Worm (Caenorhabditis elegans): ENCODE results near the gene T05A7.12.

The T05A7.12 gene

ce11 chrII:4661278-4661677 is 1.8 kb downstream of the T05A7.12 start, which contains the start of gene T05A7.13:
Gene T05A7.13, minus strand, starts transcription at chrII:4661378.
- TF ChIP-seq tra-1 (GFP tag; IDR thresholded peaks at IDR 0.05), result no peak
- no peak for TF ChIP-seq zip-11 (GFP tag; IDR thresholded peaks at IDR 0.05)
- no peak for TF ChIP-seq lsy-2 (tag; optimal IDR thresholded peaks at IDR 0.05)
- TF ChIP-seq ztf-7 (tag; optimal IDR thresholded peaks at IDR 0.05), result no peak
- no peak for TF ChIP-seq nhr-25 (tag; optimal IDR thresholded peaks at IDR 0.05; ENCODE audit: borderline replicate concordance, insufficient read depth)
- TF ChIP-seq ztf-11 (tag; optimal IDR thresholded peaks at IDR 0.05), result no peak
- no peak for TF ChIP-seq pha-4 (GFP tag; IDR thresholded peaks at IDR 0.05)
- no peak for TF ChIP-seq pha-4 (tag; optimal IDR thresholded peaks at IDR 0.05)
- no peak for TF ChIP-seq fkh-10 (GFP tag; optimal IDR thresholded peaks at IDR 0.05)
- TF ChIP-seq lin-29 (GFP tag; IDR thresholded peaks at IDR 0.05), result no peak
- TF ChIP-seq set-16 (GFP tag; IDR thresholded peaks at IDR 0.05), result no peak
- TF ChIP-seq ceh-82 (tag; optimal IDR thresholded peaks at IDR 0.05), result no peak
- TF ChIP-seq mxl-2 (GFP tag; conservative IDR thresholded peaks at IDR 0.05), result no peak

DNA sequence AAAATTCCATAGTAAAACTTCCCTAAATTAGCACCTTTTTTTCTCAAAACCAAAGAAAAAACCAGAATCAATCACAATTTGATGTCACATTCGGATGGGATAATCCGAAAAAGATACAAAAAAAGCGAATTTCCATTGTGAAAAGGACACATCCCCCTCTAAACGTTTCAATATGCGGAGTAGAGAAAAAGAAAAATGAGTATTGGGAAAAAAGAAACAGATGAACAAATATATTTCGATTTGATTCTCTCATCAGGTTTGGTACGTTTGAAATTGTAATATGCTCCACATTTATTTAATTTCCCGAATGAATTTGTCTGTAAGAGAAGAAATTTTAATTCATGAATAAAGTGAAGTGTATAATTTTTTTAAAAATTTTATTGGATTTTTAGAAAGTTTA is 4.8 kb downstream of the T05A7.12 start:
- TF ChIP-seq mdt-29 (GFP tag; IDR thresholded peaks at IDR 0.05) (no peak), zfp-3 (GFP tag; conservative IDR thresholded peaks at IDR 0.05) (no peak), hif-1 (tag; optimal IDR thresholded peaks at IDR 0.05) (no peak), lin-15B (tag; optimal IDR thresholded peaks at IDR 0.05) (no peak), pha-4 (GFP tag; IDR thresholded peaks at IDR 0.05) (no peak), pha-4 (tag; optimal IDR thresholded peaks at IDR 0.05) (no peak)

DNA sequence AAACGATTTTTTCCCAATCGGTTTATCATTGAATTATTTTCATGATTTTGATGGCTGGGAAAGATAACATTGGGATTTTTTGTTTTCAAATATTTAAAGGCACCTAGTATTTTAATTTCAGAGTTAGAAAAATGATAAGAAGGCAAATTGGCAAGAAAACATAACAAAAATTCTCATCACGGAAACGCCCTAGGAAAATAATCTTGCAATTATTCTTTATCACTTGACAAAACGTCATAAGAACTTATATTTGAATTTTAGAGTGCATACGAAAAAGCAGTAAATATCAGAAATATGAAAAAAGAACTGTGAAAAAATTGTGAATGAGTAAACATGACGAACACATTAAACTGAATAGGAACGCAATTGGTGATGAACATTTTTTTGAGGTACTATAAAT is 5.7 kb downstream of the T05A7.12 start:
- TF ChIP-seq nhr-111 (GFP tag; optimal IDR thresholded peaks at IDR 0.05) (no peak), D1046.2 (GFP tag; IDR thresholded peaks at IDR 0.05) (no peak), spr-3 (GFP tag; optimal IDR thresholded peaks at IDR 0.05) (no peak), daf-16 (GFP tag; optimal IDR thresholded peaks at IDR 0.05) (no peak), daf-16 (tag; optimal IDR thresholded peaks at IDR 0.05) (peak; percentile 83)

ce11 chrII:4655834-4656233 is 7.3 kb downstream of the T05A7.12 start, which contains the start of gene fut-6:
Gene fut-6, minus strand, starts transcription at chrII:4655934.
- TF ChIP-seq lin-39 (tag; optimal IDR thresholded peaks at IDR 0.05) (no peak), lir-3 (tag; optimal IDR thresholded peaks at IDR 0.05) (no peak), ama-1 (optimal IDR thresholded peaks at IDR 0.05) (no peak), saeg-2 (GFP tag; IDR thresholded peaks at IDR 0.05) (no peak), mxl-2 (GFP tag; conservative IDR thresholded peaks at IDR 0.05) (no peak), hlh-11 (tag; optimal IDR thresholded peaks at IDR 0.05) (no peak), nhr-28 (tag; optimal IDR thresholded peaks at IDR 0.05) (no peak), lin-1 (GFP tag; IDR thresholded peaks at IDR 0.05) (no peak), daf-16 (GFP tag; optimal IDR thresholded peaks at IDR 0.05) (no peak), daf-16 (tag; optimal IDR thresholded peaks at IDR 0.05) (no peak), egl-43 (GFP tag; IDR thresholded peaks at IDR 0.05) (no peak), dmd-6 (GFP tag; IDR thresholded peaks at IDR 0.05) (no peak)

- no peak for TF ChIP-seq snpc-4 (tag; optimal IDR thresholded peaks at IDR 0.05)
- TF ChIP-seq aha-1 (tag), result no peak
- TF ChIP-seq set-16 (GFP tag; IDR thresholded peaks at IDR 0.05), result no peak
- no peak for TF ChIP-seq F10B5.3 (tag; optimal IDR thresholded peaks at IDR 0.05)
- TF ChIP-seq mdt-29 (GFP tag; IDR thresholded peaks at IDR 0.05), result no peak
- TF ChIP-seq unc-62 (GFP tag; optimal IDR thresholded peaks at IDR 0.05 in 1 of 2), result peak in 1 of 2 experiments; percentile 97
- TF ChIP-seq unc-62 (tag; optimal IDR thresholded peaks at IDR 0.05), result no peak
- no peak for TF ChIP-seq mxl-3 (GFP tag; optimal IDR thresholded peaks at IDR 0.05)
- no peak for TF ChIP-seq nhr-6 (tag; optimal IDR thresholded peaks at IDR 0.05)
Observed at ce11 chrII:4650072-4650471, 13.0 kb downstream of the T05A7.12 start.
